Fruit fly (Drosophila melanogaster): ENCODE results near the gene CG13309.

- TF ChIP-seq ovo (GFP tag; optimal IDR thresholded peaks at IDR 0.05) = no peak
- no peak for TF ChIP-seq CG14711 (tag; optimal IDR thresholded peaks at IDR 0.05)
- TF ChIP-seq bab1 (GFP tag; optimal IDR thresholded peaks at IDR 0.05) = peak; percentile 27
- TF ChIP-seq Hr96 (GFP tag; optimal IDR thresholded peaks at IDR 0.05) = no peak
- TF ChIP-seq CG12768 (GFP tag; optimal IDR thresholded peaks at IDR 0.05) = no peak
- TF ChIP-seq pad (GFP tag; optimal IDR thresholded peaks at IDR 0.05) = no peak
- TF ChIP-seq CG5204 (GFP tag; optimal IDR thresholded peaks at IDR 0.05) = no peak
- TF ChIP-seq CG1620 (GFP tag; optimal IDR thresholded peaks at IDR 0.05) = no peak
- no peak for TF ChIP-seq Clk (GFP tag; optimal IDR thresholded peaks at IDR 0.05)
- no peak for TF ChIP-seq CG33017 (tag; optimal IDR thresholded peaks at IDR 0.05)
- no peak for TF ChIP-seq Mnt (GFP tag; optimal IDR thresholded peaks at IDR 0.05)
Measured at dm6 chr3L:8774974-8775731, 35.0 kb upstream of the CG13309 start.

Measured in whole organism, adult.